Worm (Caenorhabditis elegans): ENCODE results near the gene rrp-8.

- TF ChIP-seq ama-1 (optimal IDR thresholded peaks at IDR 0.05) (no peak), flt-1 (GFP tag; IDR thresholded peaks at IDR 0.05) (no peak), F13C5.2 (tag; optimal IDR thresholded peaks at IDR 0.05) (no peak), scrt-1 (GFP tag; IDR thresholded peaks at IDR 0.05) (no peak), tra-4 (tag; optimal IDR thresholded peaks at IDR 0.05) (no peak), ceh-36 (tag; optimal IDR thresholded peaks at IDR 0.05) (no peak), ets-7 (tag; optimal IDR thresholded peaks at IDR 0.05) (no peak), B0310.2 (tag; optimal IDR thresholded peaks at IDR 0.05) (no peak), sea-1 (GFP tag; conservative IDR thresholded peaks at IDR 0.05) (no peak)
These were observed 16.7 kb upstream of the rrp-8 start for ce11 chrIV:379605-380004.

Data from whole organism, early embryonic.